Worm (Caenorhabditis elegans): ENCODE measurements around the gene srw-17.

Gene srw-17

ce11 chrV:15318638-15319037 lies 41.8 kb upstream of the srw-17 start, which contains the start of gene nhr-291 (continued):
- TF ChIP-seq nhr-10 (tag; optimal IDR thresholded peaks at IDR 0.05) (peak; percentile 31), nhr-111 (GFP tag; optimal IDR thresholded peaks at IDR 0.05) (no peak)

- no peak for TF ChIP-seq dmd-6 (GFP tag; IDR thresholded peaks at IDR 0.05)
- no peak for TF ChIP-seq ces-1 (GFP tag; optimal IDR thresholded peaks at IDR 0.05)
- TF ChIP-seq dve-1 (tag; optimal IDR thresholded peaks at IDR 0.05; ENCODE audit: insufficient read depth): no peak
- no peak for TF ChIP-seq daf-16 (GFP tag; optimal IDR thresholded peaks at IDR 0.05)
- TF ChIP-seq daf-16 (tag; optimal IDR thresholded peaks at IDR 0.05): peak; percentile 90
- no peak for TF ChIP-seq madf-9 (GFP tag; conservative IDR thresholded peaks at IDR 0.05)
- TF ChIP-seq unc-62 (GFP tag; optimal IDR thresholded peaks at IDR 0.05 in 1 of 2): no peak
- no peak for TF ChIP-seq unc-62 (tag; optimal IDR thresholded peaks at IDR 0.05)
Measured at ce11 chrV:15315827-15316527, 39.2 kb upstream of the srw-17 start, which contains the start of the genes srt-22 and nhr-246. Gene srt-22, minus strand, starts transcription at chrV:15315927. Gene nhr-246, plus strand, starts transcription at chrV:15316477.

- TF ChIP-seq zfp-3 (GFP tag; conservative IDR thresholded peaks at IDR 0.05) (no peak), aha-1 (tag) (peak; percentile 69), hlh-11 (tag; optimal IDR thresholded peaks at IDR 0.05) (no peak), F44E2.7 (GFP tag; IDR thresholded peaks at IDR 0.05) (no peak), nhr-237 (tag; optimal IDR thresholded peaks at IDR 0.05) (no peak), fkh-10 (GFP tag; optimal IDR thresholded peaks at IDR 0.05) (no peak), unc-130 (GFP tag; optimal IDR thresholded peaks at IDR 0.05) (no peak), tag-97 (GFP tag; IDR thresholded peaks at IDR 0.05) (no peak), pha-4 (GFP tag; IDR thresholded peaks at IDR 0.05) (no peak), pha-4 (tag; optimal IDR thresholded peaks at IDR 0.05) (no peak), unc-62 (GFP tag; optimal IDR thresholded peaks at IDR 0.05 in 1 of 2) (peak in 1 of 2 experiments; percentile 81), unc-62 (tag; optimal IDR thresholded peaks at IDR 0.05) (no peak), ztf-11 (tag; optimal IDR thresholded peaks at IDR 0.05) (no peak)
Measured at ce11 chrV:15313529-15313928, 36.7 kb upstream of the srw-17 start.

ce11 chrV:15310780-15311179 lies 34.0 kb upstream of the srw-17 start, which contains the start of gene irld-62:
Gene irld-62, plus strand, starts transcription at chrV:15311080.
- no peak for TF ChIP-seq ceh-32 (tag; optimal IDR thresholded peaks at IDR 0.05; ENCODE audit: poor library complexity)
- no peak for TF ChIP-seq zip-11 (GFP tag; IDR thresholded peaks at IDR 0.05)
- TF ChIP-seq mxl-3 (GFP tag; optimal IDR thresholded peaks at IDR 0.05): no peak
- TF ChIP-seq nhr-42 (GFP tag; IDR thresholded peaks at IDR 0.05): no peak
- TF ChIP-seq skn-1 (tag; optimal IDR thresholded peaks at IDR 0.05): no peak
- TF ChIP-seq aha-1 (tag): no peak
- no peak for TF ChIP-seq aly-2 (tag; optimal IDR thresholded peaks at IDR 0.05)
- no peak for TF ChIP-seq daf-8 (GFP tag; IDR thresholded peaks at IDR 0.05)
- no peak for TF ChIP-seq F49E8.2 (tag; optimal IDR thresholded peaks at IDR 0.05; ENCODE audit: borderline replicate concordance)
- TF ChIP-seq T20F7.1 (GFP tag; optimal IDR thresholded peaks at IDR 0.05): no peak
- no peak for TF ChIP-seq daf-19 (GFP tag; conservative IDR thresholded peaks at IDR 0.05)
- TF ChIP-seq ztf-7 (tag; optimal IDR thresholded peaks at IDR 0.05): no peak
- TF ChIP-seq Y105C5A.15 (GFP tag; IDR thresholded peaks at IDR 0.05): no peak
- TF ChIP-seq vab-7 (GFP tag; IDR thresholded peaks at IDR 0.05): no peak
- TF ChIP-seq ceh-20 (GFP tag; IDR thresholded peaks at IDR 0.05): no peak
- no peak for TF ChIP-seq madf-9 (GFP tag; conservative IDR thresholded peaks at IDR 0.05)
- TF ChIP-seq nhr-41 (GFP tag; IDR thresholded peaks at IDR 0.05): no peak
- TF ChIP-seq duxl-1 (tag; optimal IDR thresholded peaks at IDR 0.05; ENCODE audit: poor library complexity): no peak
- no peak for TF ChIP-seq F37D6.2 (tag; optimal IDR thresholded peaks at IDR 0.05)
- no peak for TF ChIP-seq zfp-3 (GFP tag; conservative IDR thresholded peaks at IDR 0.05)
